Worm (Caenorhabditis elegans) whole organism, young adult: ENCODE results near the gene srx-34.

ENCODE experiments used
- B0035.1 ChIP-seq: sonication (generic microtip); optimal IDR thresholded peaks from 2 replicates; lab custom pipeline; 2016; ENCODE audit warnings: missing genetic modification characterization, mild to moderate bottlenecking, missing compliant biosample characterization, missing genotype, missing genetic modification reagents
- B0336.3 ChIP-seq: fragments of 200-800 bp; sonication (Bioruptor generic); IDR thresholded peaks from 2 replicates; pipeline ENCODE4 v1.3.6; 2022; ENCODE audit warnings: missing genetic modification characterization, missing compliant biosample characterization
- C17E4.6 ChIP-seq: fragments of 200-800 bp; sonication (Bioruptor generic); IDR thresholded peaks from 2 replicates; pipeline ENCODE4 v1.3.6; 2022; ENCODE audit warnings: missing genetic modification reagents, missing genetic modification characterization, missing compliant biosample characterization
- F33H1.4 ChIP-seq: fragments of 200-800 bp; sonication (Bioruptor generic); IDR thresholded peaks from 2 replicates; pipeline ENCODE4 v1.3.6; 2022; ENCODE audit warnings: missing genetic modification reagents, missing genetic modification characterization, missing compliant biosample characterization
- F39B2.1 ChIP-seq: fragments of 200-800 bp; sonication (Bioruptor generic); IDR thresholded peaks from 2 replicates; pipeline ENCODE4 v1.3.6; 2022; ENCODE audit warnings: missing genetic modification reagents, missing genetic modification characterization, missing compliant biosample characterization
- F52B5.7 ChIP-seq: sonication (generic microtip); optimal IDR thresholded peaks from 2 replicates; lab custom pipeline; 2016; ENCODE audit warnings: mild to moderate bottlenecking, missing genetic modification characterization, missing compliant biosample characterization
- F55B11.4 ChIP-seq: sonication (generic microtip); optimal IDR thresholded peaks from 2 replicates; lab custom pipeline; 2016; ENCODE audit warnings: missing compliant biosample characterization, missing genetic modification characterization, borderline replicate concordance; ENCODE audit not compliant: insufficient read depth
- Y53F4B.3 ChIP-seq: fragments of 200-800 bp; sonication (Bioruptor generic); IDR thresholded peaks from 2 replicates; pipeline ENCODE4 v1.3.6; 2022; ENCODE audit warnings: missing genetic modification reagents, missing genetic modification characterization, missing compliant biosample characterization
- Y53G8AR.9 ChIP-seq: fragments of 200-800 bp; sonication (Bioruptor generic); conservative IDR thresholded peaks from 2 replicates; pipeline ENCODE4 v1.3.6; 2022; ENCODE audit warnings: missing genetic modification reagents, missing genetic modification characterization, missing compliant biosample characterization
- Y56A3A.18 ChIP-seq: fragments of 200-800 bp; sonication (Bioruptor generic); IDR thresholded peaks from 2 replicates; pipeline ENCODE4 v1.3.6; 2022; ENCODE audit warnings: missing genetic modification reagents, missing genetic modification characterization, missing compliant biosample characterization
- Y79H2A.3 ChIP-seq: fragments of 200-800 bp; sonication (Bioruptor generic); conservative IDR thresholded peaks from 2 replicates; pipeline ENCODE4 v1.3.6; 2022; ENCODE audit warnings: missing genetic modification reagents, missing genetic modification characterization, missing compliant biosample characterization
- athp-1 ChIP-seq: sonication (generic microtip); optimal IDR thresholded peaks from 2 replicates; lab custom pipeline; 2017; ENCODE audit warnings: mild to moderate bottlenecking, missing genetic modification characterization, missing compliant biosample characterization
- attf-5 ChIP-seq: fragments of 200-800 bp; sonication (Bioruptor generic); optimal IDR thresholded peaks from 2 replicates; lab custom pipeline; 2018; ENCODE audit warnings: mild to moderate bottlenecking, missing genetic modification characterization, missing compliant biosample characterization
- bed-1 ChIP-seq: fragments of 200-800 bp; sonication (Bioruptor generic); IDR thresholded peaks from 2 replicates; pipeline ENCODE4 v1.3.6; 2022; ENCODE audit warnings: missing genetic modification reagents, missing genetic modification characterization, missing compliant biosample characterization
- bed-2 ChIP-seq: fragments of 200-800 bp; sonication (Bioruptor generic); IDR thresholded peaks from 2 replicates; pipeline ENCODE4 v1.3.6; 2022; ENCODE audit warnings: missing genetic modification reagents, missing genetic modification characterization, missing compliant biosample characterization
- ccch-3 ChIP-seq: fragments of 200-800 bp; sonication (Bioruptor generic); optimal IDR thresholded peaks from 2 replicates; lab custom pipeline; 2018; ENCODE audit warnings: mild to moderate bottlenecking, missing genetic modification characterization, missing compliant biosample characterization
- ceh-58 ChIP-seq: fragments of 200-800 bp; sonication (Bioruptor generic); IDR thresholded peaks from 2 replicates; pipeline ENCODE4 v1.3.6; 2022; ENCODE audit warnings: missing genetic modification characterization, missing compliant biosample characterization
- ceh-79 ChIP-seq: sonication (generic microtip); optimal IDR thresholded peaks from 2 replicates; lab custom pipeline; 2017; ENCODE audit warnings: mild to moderate bottlenecking, missing genetic modification characterization, missing compliant biosample characterization
- die-1 ChIP-seq: sonication (generic microtip); optimal IDR thresholded peaks from 2 replicates; lab custom pipeline; 2016; ENCODE audit warnings: missing genotype, mild to moderate bottlenecking, missing genetic modification characterization, missing compliant biosample characterization
- dpff-1 ChIP-seq: sonication (generic microtip); optimal IDR thresholded peaks from 2 replicates; lab custom pipeline; 2017; ENCODE audit warnings: mild to moderate bottlenecking, missing genetic modification characterization, missing compliant biosample characterization
- efl-1 ChIP-seq: fragments of 150-350 bp; optimal IDR thresholded peaks from 2 replicates; lab custom pipeline; 2014; ENCODE audit warnings: missing biosample characterization, missing genetic modification reagents, missing genetic modification characterization
- egrh-3 ChIP-seq: fragments of 200-800 bp; sonication (Bioruptor generic); IDR thresholded peaks from 2 replicates; pipeline ENCODE4 v1.3.6; 2022; ENCODE audit warnings: missing genetic modification reagents, missing genetic modification characterization, missing compliant biosample characterization
- ekl-4 ChIP-seq: fragments of 200-800 bp; sonication (Bioruptor generic); IDR thresholded peaks from 2 replicates; pipeline ENCODE4 v1.3.6; 2022; ENCODE audit warnings: missing genetic modification reagents, missing genetic modification characterization, missing compliant biosample characterization
- ets-4 ChIP-seq: fragments of 200-800 bp; sonication (Bioruptor generic); optimal IDR thresholded peaks from 2 replicates; lab custom pipeline; 2018; ENCODE audit warnings: mild to moderate bottlenecking, missing genetic modification characterization, missing compliant biosample characterization
- hmg-1.2 ChIP-seq: fragments of 200-800 bp; sonication (Bioruptor generic); IDR thresholded peaks from 2 replicates; pipeline ENCODE4 v1.3.6; 2022; ENCODE audit warnings: missing genetic modification reagents, missing genetic modification characterization, missing compliant biosample characterization
- lin-35 ChIP-seq, 3 experiments: fragments of 150-350 bp in 2 of 3; sonication (generic microtip) in 1 of 3; optimal IDR thresholded peaks; 2 replicates each; lab custom pipeline; 2014 to 2018; ENCODE audit warnings: missing biosample characterization in 3 of 3, missing genetic modification characterization in 3 of 3, missing genetic modification reagents in 3 of 3
- lin-40 ChIP-seq: sonication (generic microtip); optimal IDR thresholded peaks from 2 replicates; lab custom pipeline; 2016; ENCODE audit warnings: missing genetic modification characterization, mild to moderate bottlenecking, missing compliant biosample characterization, missing genotype, missing genetic modification reagents
- lin-54 ChIP-seq: fragments of 200-800 bp; sonication (Bioruptor generic); optimal IDR thresholded peaks from 2 replicates; lab custom pipeline; 2018; ENCODE audit warnings: mild to moderate bottlenecking, missing genetic modification characterization, missing compliant biosample characterization
- lsy-27 ChIP-seq: sonication (generic microtip); optimal IDR thresholded peaks from 2 replicates; lab custom pipeline; 2017; ENCODE audit warnings: missing genetic modification characterization, mild to moderate bottlenecking, missing compliant biosample characterization, antibody characterized with exemption, missing genotype, borderline replicate concordance; ENCODE audit not compliant: insufficient read depth
- madf-6 ChIP-seq: fragments of 200-800 bp; sonication (Bioruptor generic); IDR thresholded peaks from 2 replicates; pipeline ENCODE4 v1.3.6; 2022; ENCODE audit warnings: missing genetic modification reagents, missing genetic modification characterization, missing compliant biosample characterization
- nfya-1 ChIP-seq: sonication (generic microtip); optimal IDR thresholded peaks from 2 replicates; lab custom pipeline; 2017; ENCODE audit warnings: antibody characterized with exemption, missing compliant biosample characterization, missing genetic modification characterization, borderline replicate concordance; ENCODE audit not compliant: insufficient read depth
- nfya-2 ChIP-seq: fragments of 200-800 bp; sonication (Bioruptor generic); IDR thresholded peaks from 2 replicates; pipeline ENCODE4 v1.3.6; 2022; ENCODE audit warnings: missing genetic modification reagents, missing genetic modification characterization, missing compliant biosample characterization
- nfyb-1 ChIP-seq: fragments of 200-800 bp; sonication (Bioruptor generic); IDR thresholded peaks from 2 replicates; pipeline ENCODE4 v1.3.6; 2022; ENCODE audit warnings: missing genetic modification reagents, missing genetic modification characterization, missing compliant biosample characterization
- rpc-1 ChIP-seq, 2 experiments: fragments of 150-350 bp in 1 of 2; sonication (generic microtip) in 1 of 2; optimal IDR thresholded peaks; 2 replicates each; lab custom pipeline; 2014 to 2018; ENCODE audit warnings: missing biosample characterization in 1 of 2, missing genetic modification characterization in 1 of 2, missing genetic modification reagents in 1 of 2, missing genotype in 1 of 2
- snpc-1.1 ChIP-seq: sonication (generic microtip); optimal IDR thresholded peaks from 2 replicates; lab custom pipeline; 2017; ENCODE audit warnings: missing genetic modification characterization, mild to moderate bottlenecking, missing compliant biosample characterization, antibody characterized with exemption, moderate library complexity, missing genotype, missing genetic modification reagents; ENCODE audit not compliant: insufficient read depth
- tbx-9 ChIP-seq: sonication (generic microtip); optimal IDR thresholded peaks from 2 replicates; lab custom pipeline; 2016; ENCODE audit warnings: borderline replicate concordance, missing genetic modification characterization, inconsistent platforms, missing compliant biosample characterization
- unc-130 ChIP-seq: sonication (generic microtip); optimal IDR thresholded peaks from 2 replicates; lab custom pipeline; 2016; ENCODE audit warnings: missing genetic modification reagents, missing genetic modification characterization, missing compliant biosample characterization
- xnd-1 ChIP-seq: sonication (generic microtip); optimal IDR thresholded peaks from 2 replicates; lab custom pipeline; 2016; ENCODE audit warnings: missing genotype, missing genetic modification reagents, missing genetic modification characterization, missing compliant biosample characterization
- zim-3 ChIP-seq: sonication (generic microtip); optimal IDR thresholded peaks from 2 replicates; lab custom pipeline; 2017; ENCODE audit warnings: mild to moderate bottlenecking, missing genetic modification characterization, moderate library complexity, missing compliant biosample characterization
- ztf-18 ChIP-seq: sonication (generic microtip); optimal IDR thresholded peaks from 2 replicates; lab custom pipeline; 2016; ENCODE audit warnings: missing genotype, mild to moderate bottlenecking, missing genetic modification characterization, missing compliant biosample characterization
- ztf-26 ChIP-seq: sonication (generic microtip); optimal IDR thresholded peaks from 2 replicates; lab custom pipeline; 2017; ENCODE audit warnings: missing genetic modification characterization, missing compliant biosample characterization
- ztf-6 ChIP-seq: fragments of 200-800 bp; sonication (Bioruptor generic); IDR thresholded peaks from 2 replicates; pipeline ENCODE4 v1.3.6; 2022; ENCODE audit warnings: missing genetic modification reagents, missing genetic modification characterization, missing compliant biosample characterization

srx-34 gene

ce11 chrV:7130974-7131373 is 10.9 kb upstream of the srx-34 start, which contains the start of gene srx-36:
Gene srx-36 (minus strand): TSS chrV:7131074.
- TF ChIP-seq athp-1, result no peak

- TF ChIP-seq B0035.1 (tag; lab: Kevin White, UChicago), result no peak
- TF ChIP-seq bed-2 (GFP tag; lab: Robert Waterston, UW), result no peak
- no peak for TF ChIP-seq ztf-6 (GFP tag; lab: Robert Waterston, UW)
- TF ChIP-seq ceh-79 (tag; lab: Kevin White, UChicago), result no peak
- no peak for TF ChIP-seq F39B2.1
- TF ChIP-seq ceh-58 (GFP tag; lab: Robert Waterston, UW), result no peak
- no peak for TF ChIP-seq bed-1
- TF ChIP-seq ztf-18, result no peak
- TF ChIP-seq ztf-26 (tag; lab: Kevin White, UChicago), result no peak
- TF ChIP-seq snpc-1.1 (tag; lab: Kevin White, UChicago), result no peak
- no peak for TF ChIP-seq ets-4 (GFP tag; lab: Kevin White, UChicago)
- no peak for TF ChIP-seq Y53F4B.3
- no peak for TF ChIP-seq Y53G8AR.9 (GFP tag; lab: Robert Waterston, UW)
- TF ChIP-seq dpff-1 (tag; lab: Kevin White, UChicago), result no peak
- no peak for TF ChIP-seq zim-3 (tag; lab: Kevin White, UChicago)
- TF ChIP-seq Y56A3A.18 (GFP tag; lab: Robert Waterston, UW), result no peak
- no peak for TF ChIP-seq attf-5 (GFP tag; lab: Kevin White, UChicago)
Measured at ce11 chrV:7129460-7129859, 9.4 kb upstream of the srx-34 start, which contains the start of gene T01C4.8. Gene T01C4.8 (minus strand): TSS chrV:7129560.

ce11 chrV:7123979-7124378 is 3.9 kb upstream of the srx-34 start:
- TF ChIP-seq ztf-18, result no peak
- TF ChIP-seq B0035.1 (tag; lab: Kevin White, UChicago), result no peak
- no peak for TF ChIP-seq lin-40
- TF ChIP-seq efl-1 (GFP tag; lab: Kevin White, UChicago), result no peak
- no peak for TF ChIP-seq tbx-9 (tag; lab: Kevin White, UChicago)
- no peak for TF ChIP-seq F39B2.1
- no peak for TF ChIP-seq lsy-27 (tag; lab: Kevin White, UChicago)
- TF ChIP-seq ekl-4 (GFP tag; lab: Robert Waterston, UW), result no peak
- no peak for TF ChIP-seq nfya-2 (GFP tag; lab: Robert Waterston, UW)
- TF ChIP-seq F52B5.7, result no peak
- no peak for TF ChIP-seq nfyb-1 (GFP tag; lab: Robert Waterston, UW)
- TF ChIP-seq egrh-3, result no peak
- TF ChIP-seq attf-5 (GFP tag; lab: Kevin White, UChicago), result no peak
- no peak for TF ChIP-seq die-1 (tag; lab: Kevin White, UChicago)

DNA sequence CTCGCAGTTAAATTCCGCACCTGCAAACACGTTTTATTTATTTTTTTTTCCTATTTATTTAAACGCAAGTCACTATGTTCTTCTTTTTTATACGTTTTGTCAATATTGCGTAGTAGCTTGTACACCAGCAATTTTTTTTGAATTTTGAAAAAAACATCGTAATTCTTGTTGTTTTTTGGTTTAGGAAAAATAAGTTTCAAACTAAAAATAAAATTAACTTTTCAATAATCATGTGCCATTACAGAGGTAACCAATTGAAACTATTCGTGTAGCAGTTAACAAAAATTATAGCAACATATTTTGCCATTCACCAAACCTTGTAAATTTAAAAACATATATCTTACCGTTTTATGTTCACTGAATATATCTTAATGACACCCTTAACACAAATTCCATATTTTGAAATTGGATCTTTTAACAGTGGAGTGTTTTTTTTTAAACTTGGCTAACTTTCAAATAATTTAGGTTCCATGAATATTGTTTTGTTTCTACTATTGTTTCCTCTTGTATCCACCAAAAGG is 3.2 kb upstream of the srx-34 start, which contains the start of gene lmd-5:
lmd-5 (plus strand) TSS at position 471 of the 521 bp plus-strand sequence.
- TF ChIP-seq bed-1 (no peak), B0336.3 (no peak), xnd-1 (no peak), unc-130 (GFP tag; lab: Kevin White, UChicago) (no peak), lin-54 (GFP tag; lab: Kevin White, UChicago) (no peak), F33H1.4 (GFP tag; lab: Robert Waterston, UW) (no peak), ceh-58 (GFP tag; lab: Robert Waterston, UW) (no peak), ccch-3 (GFP tag; lab: Kevin White, UChicago) (no peak), C17E4.6 (GFP tag; lab: Robert Waterston, UW) (no peak), nfya-1 (tag; lab: Kevin White, UChicago) (no peak), rpc-1 (optimal IDR thresholded peaks at IDR 0.05; lab: Kevin White, UChicago) (no peak), rpc-1 (tag; optimal IDR thresholded peaks at IDR 0.05; lab: Kevin White, UChicago) (no peak), lin-35 (GFP tag; optimal IDR thresholded peaks at IDR 0.05; lab: Kevin White, UChicago) (no peak), F55B11.4 (tag; lab: Kevin White, UChicago) (no peak), hmg-1.2 (GFP tag; lab: Robert Waterston, UW) (no peak), nfyb-1 (GFP tag; lab: Robert Waterston, UW) (no peak), madf-6 (GFP tag; lab: Robert Waterston, UW) (no peak), Y79H2A.3 (GFP tag; lab: Robert Waterston, UW) (no peak)
